Fruit fly (Drosophila melanogaster): ENCODE data around the gene Spp.

Spp gene

dm6 chr2L:520331-521000 is 24.0 kb downstream of the Spp start (continued):
- no peak for TF ChIP-seq lov (optimal IDR thresholded peaks at IDR 0.05)
- peak; percentile 74; the same call in 2 of the 3 replicates for TF ChIP-seq lov (GFP tag; IDR thresholded peaks at IDR 0.05)
- peak; percentile 77 for TF ChIP-seq dm (GFP tag; optimal IDR thresholded peaks at IDR 0.05)
- peak; percentile 75 for TF ChIP-seq jigr1 (GFP tag; IDR thresholded peaks at IDR 0.05)
- peak; percentile 83 for TF ChIP-seq CG4820 (GFP tag; optimal IDR thresholded peaks at IDR 0.05)
- TF ChIP-seq ci (GFP tag; IDR thresholded peaks at IDR 0.05) = peak; percentile 94
- peak; percentile 63 for TF ChIP-seq Fer3 (tag; optimal IDR thresholded peaks at IDR 0.05)
- TF ChIP-seq CG3407 (GFP tag; optimal IDR thresholded peaks at IDR 0.05) = peak; percentile 72
- TF ChIP-seq Lhr (GFP tag; optimal IDR thresholded peaks at IDR 0.05) = peak; percentile 70
- TF ChIP-seq gsb (GFP tag; IDR thresholded peaks at IDR 0.05) = peak; percentile 22; the same call in 1 of the 2 replicates
- TF ChIP-seq maf-S (GFP tag; optimal IDR thresholded peaks at IDR 0.05) = peak; percentile 82
- TF ChIP-seq sim (GFP tag; IDR thresholded peaks at IDR 0.05) = peak; percentile 76; the same call in 1 of the 2 replicates
- peak; percentile 81 for TF ChIP-seq E2f1 (GFP tag; IDR thresholded peaks at IDR 0.05)
- TF ChIP-seq gcm (GFP tag; optimal IDR thresholded peaks at IDR 0.05) = peak; percentile 93
- TF ChIP-seq CG32767 (GFP tag; IDR thresholded peaks at IDR 0.05) = peak; percentile 80
- no peak for TF ChIP-seq CG7928 (GFP tag; optimal IDR thresholded peaks at IDR 0.05)
- peak; percentile 93 for TF ChIP-seq CG8388 (GFP tag; optimal IDR thresholded peaks at IDR 0.05)
- no peak for TF ChIP-seq hbn (GFP tag; IDR thresholded peaks at IDR 0.05; ENCODE audit: partially characterized antibody)
- TF ChIP-seq cas (GFP tag; IDR thresholded peaks at IDR 0.05) = 0 out of 2 replicates have a peak, but pooled peaks have one; percentile 15
- TF ChIP-seq CG9932 (GFP tag; IDR thresholded peaks at IDR 0.05) = no peak
- TF ChIP-seq ab (GFP tag; optimal IDR thresholded peaks at IDR 0.05) = no peak
- peak; percentile 88 for TF ChIP-seq Abd-B (GFP tag; optimal IDR thresholded peaks at IDR 0.05)
- peak; percentile 49 for TF ChIP-seq fd3F (GFP tag; optimal IDR thresholded peaks at IDR 0.05)
- peak; percentile 75 for TF ChIP-seq CG14014 (GFP tag; IDR thresholded peaks at IDR 0.05)
- peak; percentile 97 for TF ChIP-seq Med (GFP tag)
- peak; percentile 76 for TF ChIP-seq CG12155 (GFP tag; optimal IDR thresholded peaks at IDR 0.05)
- peak; percentile 90 for TF ChIP-seq CG9727 (GFP tag; optimal IDR thresholded peaks at IDR 0.05)
- TF ChIP-seq btn (GFP tag; optimal IDR thresholded peaks at IDR 0.05) = peak; percentile 82
- TF ChIP-seq MESR4 (GFP tag; optimal IDR thresholded peaks at IDR 0.05) = peak; percentile 26
- TF ChIP-seq CG30020 (tag; optimal IDR thresholded peaks at IDR 0.05) = peak; percentile 56
- TF ChIP-seq Ptx1 (GFP tag; IDR thresholded peaks at IDR 0.05) = peak; percentile 88
- TF ChIP-seq E2f2 (GFP tag; IDR thresholded peaks at IDR 0.05) = peak; percentile 57
- TF ChIP-seq Taf1 (GFP tag; IDR thresholded peaks at IDR 0.05) = no peak
- TF ChIP-seq sd (tag; optimal IDR thresholded peaks at IDR 0.05) = peak; percentile 62
- peak; percentile 32 for TF ChIP-seq fd102C (GFP tag; optimal IDR thresholded peaks at IDR 0.05)
- TF ChIP-seq tap (tag; optimal IDR thresholded peaks at IDR 0.05) = peak; percentile 84
- peak; percentile 87 for TF ChIP-seq CG15601 (tag; optimal IDR thresholded peaks at IDR 0.05)
- peak; percentile 66 for TF ChIP-seq CG9437 (GFP tag; optimal IDR thresholded peaks at IDR 0.05)
- peak; percentile 88 for TF ChIP-seq CG15269 (tag; optimal IDR thresholded peaks at IDR 0.05)
- peak; percentile 93 for TF ChIP-seq chm (GFP tag; IDR thresholded peaks at IDR 0.05)
- TF ChIP-seq CG1602 (GFP tag; optimal IDR thresholded peaks at IDR 0.05) = peak; percentile 78
- peak; percentile 89 for TF ChIP-seq CG30403 (GFP tag; optimal IDR thresholded peaks at IDR 0.05)
- peak; percentile 88 for TF ChIP-seq ase (GFP tag; IDR thresholded peaks at IDR 0.05)
- peak; percentile 58; the same call in 2 of the 3 replicates for TF ChIP-seq CG11456 (GFP tag; IDR thresholded peaks at IDR 0.05)
- 0 out of 2 replicates have a peak, but pooled peaks have one; percentile 26 for TF ChIP-seq Drgx (GFP tag; IDR thresholded peaks at IDR 0.05)
- peak; percentile 86 for TF ChIP-seq Asciz (GFP tag; optimal IDR thresholded peaks at IDR 0.05)
- TF ChIP-seq CG11723 (GFP tag; optimal IDR thresholded peaks at IDR 0.05) = peak; percentile 72
- 0 out of 2 replicates have a peak, but pooled peaks have one; percentile 10 for TF ChIP-seq Adf1 (GFP tag; IDR thresholded peaks at IDR 0.05)
- peak; percentile 92 for TF ChIP-seq CG17328 (GFP tag; IDR thresholded peaks at IDR 0.05)
- TF ChIP-seq CG14667 (GFP tag; IDR thresholded peaks at IDR 0.05) = peak; percentile 70

All from whole organism, embryonic.